Fruit fly (Drosophila melanogaster) Kc167 (cell line): ENCODE measurements around the gene CG11885.

Experiments
- insv ChIP-seq: fragments of >200 bp; optimal IDR thresholded peaks from 3 replicates; lab custom pipeline; 2018; ENCODE audit warnings: missing external identifiers
- psq ChIP-seq: fragments of >200 bp; optimal IDR thresholded peaks from 2 replicates; lab custom pipeline; 2017; ENCODE audit warnings: missing external identifiers
- ttk ChIP-seq: sonication (Bioruptor generic); optimal IDR thresholded peaks from 2 replicates; lab custom pipeline; 2017; ENCODE audit warnings: missing external identifiers

DNA sequence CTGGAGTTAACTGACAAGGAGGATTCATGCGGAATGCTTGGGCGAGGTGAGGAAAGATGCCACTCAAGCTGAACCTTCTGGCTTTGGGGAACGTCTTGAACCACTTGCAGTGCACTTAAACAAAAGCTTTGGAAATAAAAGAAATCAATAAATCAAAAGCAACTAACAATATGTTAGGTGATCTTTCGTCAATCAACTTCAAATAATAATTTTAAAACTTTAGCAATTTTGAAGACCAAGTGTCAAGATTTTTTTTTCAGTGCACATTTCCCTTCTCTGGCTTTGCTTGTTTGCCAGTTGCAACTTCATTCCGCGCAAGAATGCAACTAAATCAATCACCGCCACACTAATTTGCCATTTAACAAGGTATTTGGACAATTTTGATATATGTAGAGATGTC, 38.4 kb downstream of the CG11885 start:
- TF ChIP-seq insv (lab: Kevin White, UChicago) (no peak), ttk (lab: Kevin White, UChicago) (no peak), psq (no peak)
